Worm (Caenorhabditis elegans) whole organism, L4/young adult: ENCODE data around the gene K01A12.4.

Source experiments
- W03F9.2 ChIP-seq: fragments of 150-350 bp; optimal IDR thresholded peaks from 2 replicates; lab custom pipeline; 2014; ENCODE audit warnings: missing biosample characterization, missing genetic modification characterization
- dao-5 ChIP-seq: sonication (generic microtip); optimal IDR thresholded peaks from 2 replicates; lab custom pipeline; 2016; ENCODE audit warnings: missing genotype, missing genetic modification characterization, moderate library complexity, missing compliant biosample characterization
- him-1 ChIP-seq: sonication (generic microtip); optimal IDR thresholded peaks from 2 replicates; lab custom pipeline; 2016; ENCODE audit warnings: missing genotype, missing genetic modification reagents, missing genetic modification characterization, missing compliant biosample characterization

DNA sequence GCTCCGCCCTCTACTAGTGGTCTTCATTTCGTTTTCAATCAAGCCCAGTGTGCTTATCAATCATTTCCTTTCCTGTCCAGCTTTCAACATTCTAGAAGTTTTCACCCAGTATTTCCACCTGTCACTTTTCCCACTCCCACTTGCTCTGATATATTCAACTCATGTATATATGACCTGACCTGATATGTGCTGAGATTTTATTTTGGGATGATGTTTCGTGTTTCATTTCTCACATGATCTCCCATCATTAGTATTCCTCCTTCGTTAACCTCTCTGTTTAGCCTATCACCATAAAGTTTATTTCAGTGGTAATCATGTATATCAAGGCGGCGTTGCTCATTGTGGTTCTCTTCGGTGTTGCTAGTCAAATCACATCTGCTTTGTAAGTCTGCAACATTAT, 17.8 kb upstream of the K01A12.4 start, which contains the start of gene nlp-7:
- no peak for TF ChIP-seq dao-5
- TF ChIP-seq him-1, result no peak
- TF ChIP-seq W03F9.2, result no peak
